Worm (Caenorhabditis elegans) whole organism, mixed stage, embryonic: ENCODE measurements around the gene F28C6.9.

ENCODE experiments used
- ces-1 ChIP-seq: fragments of 150-350 bp; optimal IDR thresholded peaks from 2 replicates; lab custom pipeline; 2014; ENCODE audit warnings: missing biosample characterization, missing genetic modification reagents, missing genetic modification characterization
- elt-1 ChIP-seq: sonication (generic microtip); optimal IDR thresholded peaks from 2 replicates; lab custom pipeline; 2017; ENCODE audit warnings: missing genetic modification characterization, mild to moderate bottlenecking, missing compliant biosample characterization, antibody characterized with exemption, moderate library complexity, borderline replicate concordance; ENCODE audit not compliant: insufficient read depth
- ham-2 ChIP-seq: fragments of 200-800 bp; sonication (Bioruptor generic); optimal IDR thresholded peaks from 2 replicates; lab custom pipeline; 2018; ENCODE audit warnings: mild to moderate bottlenecking, missing genetic modification characterization, missing compliant biosample characterization
- lin-13 ChIP-seq: fragments of 150-350 bp; optimal IDR thresholded peaks from 2 replicates; lab custom pipeline; 2014; ENCODE audit warnings: missing biosample characterization, missing genetic modification characterization
- mab-5 ChIP-seq: fragments of 150-350 bp; optimal IDR thresholded peaks from 2 replicates; lab custom pipeline; 2014; ENCODE audit warnings: missing biosample characterization, missing genetic modification characterization
- mep-1 ChIP-seq: fragments of 150-350 bp; optimal IDR thresholded peaks from 2 replicates; lab custom pipeline; 2017; ENCODE audit warnings: missing biosample characterization, missing genetic modification reagents, missing genetic modification characterization, inconsistent platforms
- nhr-2 ChIP-seq: fragments of 150-350 bp; optimal IDR thresholded peaks from 2 replicates; lab custom pipeline; 2014; ENCODE audit warnings: missing biosample characterization, missing genetic modification characterization
- nhr-237 ChIP-seq: fragments of 150-350 bp; optimal IDR thresholded peaks from 2 replicates; lab custom pipeline; 2014; ENCODE audit warnings: missing biosample characterization, missing genetic modification characterization
- nhr-28 ChIP-seq: fragments of 150-350 bp; optimal IDR thresholded peaks from 2 replicates; lab custom pipeline; 2014; ENCODE audit warnings: missing biosample characterization, missing genetic modification characterization
- pha-4 ChIP-seq: fragments of 150-350 bp; optimal IDR thresholded peaks from 2 replicates; lab custom pipeline; 2018; ENCODE audit warnings: missing biosample characterization, missing genetic modification reagents, missing genetic modification characterization
- sem-2 ChIP-seq: fragments of 200-800 bp; sonication (Bioruptor generic); optimal IDR thresholded peaks from 2 replicates; lab custom pipeline; 2018; ENCODE audit warnings: mild to moderate bottlenecking, missing genetic modification characterization, missing compliant biosample characterization
- unc-120 ChIP-seq: sonication (generic microtip); optimal IDR thresholded peaks from 2 replicates; lab custom pipeline; 2017; ENCODE audit warnings: missing genetic modification characterization, missing compliant biosample characterization; ENCODE audit not compliant: poor library complexity, severe bottlenecking
- unc-39 ChIP-seq: fragments of 150-350 bp; optimal IDR thresholded peaks from 2 replicates; lab custom pipeline; 2014; ENCODE audit warnings: missing biosample characterization, missing genetic modification characterization
- unc-62 ChIP-seq: fragments of 150-350 bp; optimal IDR thresholded peaks from 2 replicates; lab custom pipeline; 2014; ENCODE audit warnings: missing biosample characterization, missing genetic modification reagents, missing genetic modification characterization

DNA sequence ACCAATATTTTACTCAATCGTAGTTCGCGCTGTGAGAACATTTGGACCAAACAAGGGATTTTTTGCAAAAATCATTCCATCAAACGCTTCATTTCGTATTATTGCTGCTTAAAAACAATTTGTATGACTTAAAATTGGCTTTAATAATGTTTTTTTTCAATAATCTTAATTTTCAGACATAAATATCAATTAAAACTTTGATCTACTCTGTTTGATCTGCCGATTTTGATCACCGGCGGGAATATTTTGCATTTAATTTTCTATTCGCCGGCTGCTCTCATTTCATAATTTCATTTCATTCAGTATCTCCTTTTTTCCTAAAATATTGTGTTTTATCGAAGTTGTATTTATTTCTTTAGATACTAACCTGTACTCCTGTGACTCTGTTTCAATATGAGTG lies 34.8 kb downstream of the F28C6.9 start, which contains the start of gene puf-5:
- no peak for TF ChIP-seq nhr-28 (tag; lab: Kevin White, UChicago)
- TF ChIP-seq mab-5, result no peak
- TF ChIP-seq nhr-2 (tag; lab: Kevin White, UChicago), result no peak
- TF ChIP-seq sem-2 (GFP tag; lab: Kevin White, UChicago), result no peak
- no peak for TF ChIP-seq unc-120
- no peak for TF ChIP-seq unc-62
- no peak for TF ChIP-seq nhr-237 (tag; lab: Kevin White, UChicago)
- TF ChIP-seq mep-1 (tag; lab: Kevin White, UChicago), result no peak
- no peak for TF ChIP-seq elt-1
- TF ChIP-seq ces-1 (GFP tag; lab: Kevin White, UChicago), result no peak
- no peak for TF ChIP-seq ham-2 (GFP tag; lab: Kevin White, UChicago)
- no peak for TF ChIP-seq pha-4 (tag; lab: Kevin White, UChicago)
- TF ChIP-seq lin-13 (tag; lab: Kevin White, UChicago), result no peak
- TF ChIP-seq unc-39 (tag; lab: Kevin White, UChicago), result no peak
